Worm (Caenorhabditis elegans) whole organism, young adult: ENCODE results near the gene hcp-2.

Experiments
- F39B2.1 ChIP-seq: fragments of 200-800 bp; sonication (Bioruptor generic); IDR thresholded peaks from 2 replicates; pipeline ENCODE4 v1.3.6; 2022; ENCODE audit warnings: missing genetic modification reagents, missing genetic modification characterization, missing compliant biosample characterization
- F57A8.1 ChIP-seq: fragments of 200-800 bp; sonication (Bioruptor generic); optimal IDR thresholded peaks from 2 replicates; lab custom pipeline; 2018; ENCODE audit warnings: mild to moderate bottlenecking, missing genetic modification characterization, moderate library complexity, missing compliant biosample characterization
- ceh-58 ChIP-seq: fragments of 200-800 bp; sonication (Bioruptor generic); IDR thresholded peaks from 2 replicates; pipeline ENCODE4 v1.3.6; 2022; ENCODE audit warnings: missing genetic modification characterization, missing compliant biosample characterization
- dox-1 ChIP-seq: fragments of 200-800 bp; sonication (Bioruptor generic); IDR thresholded peaks from 2 replicates; pipeline ENCODE4 v1.3.6; 2022; ENCODE audit warnings: missing genetic modification reagents, missing genetic modification characterization, missing compliant biosample characterization
- egl-18 ChIP-seq: fragments of 200-800 bp; sonication (Bioruptor generic); IDR thresholded peaks from 2 replicates; pipeline ENCODE4 v1.3.6; 2022; ENCODE audit warnings: missing genetic modification reagents, missing genetic modification characterization, missing compliant biosample characterization
- lin-35 ChIP-seq, 3 experiments: fragments of 150-350 bp in 2 of 3; sonication (generic microtip) in 1 of 3; optimal IDR thresholded peaks; 2 replicates each; lab custom pipeline; 2014 to 2018; ENCODE audit warnings: missing biosample characterization in 3 of 3, missing genetic modification characterization in 3 of 3, missing genetic modification reagents in 3 of 3
- rec-8 ChIP-seq, 2 experiments: sonication (generic microtip); optimal IDR thresholded peaks; 2 replicates each; lab custom pipeline; 2016; ENCODE audit warnings: mild to moderate bottlenecking in 2 of 2, missing genetic modification characterization in 2 of 2, missing genetic modification reagents in 2 of 2, missing genotype in 2 of 2, missing biosample characterization in 1 of 2, missing compliant biosample characterization in 1 of 2, moderate library complexity in 1 of 2
- somi-1 ChIP-seq: fragments of 200-800 bp; sonication (Bioruptor generic); optimal IDR thresholded peaks from 2 replicates; lab custom pipeline; 2018; ENCODE audit warnings: mild to moderate bottlenecking, missing genetic modification characterization, missing compliant biosample characterization

DNA sequence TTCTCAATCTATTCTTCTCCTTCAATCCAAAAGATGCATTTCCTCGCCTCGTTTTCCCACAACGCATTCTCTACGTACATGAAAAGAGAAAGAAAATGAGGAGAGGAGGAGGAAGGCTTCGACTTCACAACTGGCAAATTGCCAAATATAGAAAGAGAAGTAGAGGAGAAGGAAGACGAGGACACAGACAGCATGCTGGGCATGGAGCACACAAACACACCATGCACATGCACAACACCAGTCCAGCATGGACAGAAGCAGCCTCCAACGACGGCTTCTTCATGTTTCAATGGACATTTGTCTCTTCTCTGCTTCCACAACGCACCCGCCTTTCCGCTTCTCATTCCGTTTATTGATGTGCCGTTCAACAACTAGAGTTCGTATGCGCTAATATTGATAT lies 19.0 kb downstream of the hcp-2 start:
- no peak for TF ChIP-seq F57A8.1 (GFP tag; lab: Kevin White, UChicago)
- TF ChIP-seq dox-1 (GFP tag; lab: Robert Waterston, UW), result no peak
- no peak for TF ChIP-seq somi-1 (GFP tag; lab: Kevin White, UChicago)
- no peak for TF ChIP-seq ceh-58 (GFP tag; lab: Robert Waterston, UW)
- no peak for TF ChIP-seq egl-18 (GFP tag; lab: Robert Waterston, UW)
- TF ChIP-seq F39B2.1 (GFP tag; lab: Robert Waterston, UW), result no peak
- no peak for TF ChIP-seq lin-35 (GFP tag; optimal IDR thresholded peaks at IDR 0.05; lab: Kevin White, UChicago)
- TF ChIP-seq rec-8 (tag; optimal IDR thresholded peaks at IDR 0.05; lab: Kevin White, UChicago), result no peak
